Fruit fly (Drosophila melanogaster) whole organism, embryonic: ENCODE results near the gene Ccp84Ad.
A peak's percentile ranks its signal among the peaks of the same experiment; 100 is the strongest.

Experiments
- B-H2 ChIP-seq: fragments of 200-800 bp; sonication (Bioruptor generic); optimal IDR thresholded peaks from 2 replicates; lab custom pipeline; 2018; ENCODE audit warnings: missing biosample characterization, mild to moderate bottlenecking, missing genetic modification characterization
- Bgb ChIP-seq: fragments of 200-800 bp; sonication (Bioruptor generic); IDR thresholded peaks from 2 replicates; pipeline ENCODE4 v1.3.6; 2022; ENCODE audit warnings: missing biosample characterization, missing genetic modification characterization; ENCODE audit not compliant: partially characterized antibody
- CG13775 ChIP-seq: fragments of 200-800 bp; sonication (Bioruptor generic); optimal IDR thresholded peaks from 3 replicates; lab custom pipeline; 2017; ENCODE audit warnings: missing biosample characterization, mild to moderate bottlenecking, missing genetic modification characterization
- CG14860 ChIP-seq: fragments of 200-800 bp; sonication (Bioruptor generic); IDR thresholded peaks from 3 replicates; pipeline ENCODE4 v1.3.6; 2022; ENCODE audit warnings: missing biosample characterization, missing genetic modification characterization; ENCODE audit not compliant: partially characterized antibody
- CG15011 ChIP-seq: fragments of 200-800 bp; sonication (Bioruptor generic); optimal IDR thresholded peaks from 3 replicates; lab custom pipeline; 2018; ENCODE audit warnings: missing biosample characterization, mild to moderate bottlenecking, missing genetic modification characterization
- CG18764 ChIP-seq: fragments of 200-800 bp; sonication (Bioruptor generic); optimal IDR thresholded peaks from 3 replicates; lab custom pipeline; 2016; ENCODE audit warnings: missing biosample characterization, missing genetic modification characterization
- CG31224 ChIP-seq: fragments of 200-800 bp; sonication (Bioruptor generic); IDR thresholded peaks from 2 replicates; pipeline ENCODE4 v1.3.6; 2022; ENCODE audit warnings: missing biosample characterization, missing genetic modification characterization
- CG3995 ChIP-seq: fragments of 200-800 bp; sonication (Bioruptor generic); optimal IDR thresholded peaks from 3 replicates; lab custom pipeline; 2016; ENCODE audit warnings: missing biosample characterization, missing genetic modification characterization
- CG6654 ChIP-seq: fragments of 200-800 bp; sonication (Bioruptor generic); optimal IDR thresholded peaks from 2 replicates; lab custom pipeline; 2017; ENCODE audit warnings: missing biosample characterization, mild to moderate bottlenecking, missing genetic modification characterization
- CG6765 ChIP-seq: fragments of 200-800 bp; sonication (Bioruptor generic); optimal IDR thresholded peaks from 3 replicates; lab custom pipeline; 2017; ENCODE audit warnings: missing biosample characterization, mild to moderate bottlenecking, missing genetic modification characterization
- CG9727 ChIP-seq: fragments of 200-800 bp; sonication (Bioruptor generic); optimal IDR thresholded peaks from 3 replicates; lab custom pipeline; 2017; ENCODE audit warnings: missing biosample characterization, mild to moderate bottlenecking, missing genetic modification characterization
- CG9876 ChIP-seq: fragments of 200-800 bp; sonication (Bioruptor generic); optimal IDR thresholded peaks from 2 replicates; lab custom pipeline; 2016; ENCODE audit warnings: missing biosample characterization, missing genetic modification characterization
- CG9932 ChIP-seq: fragments of 200-800 bp; sonication (Bioruptor generic); IDR thresholded peaks from 2 replicates; pipeline ENCODE4 v1.3.6; 2022; ENCODE audit warnings: missing biosample characterization, missing genetic modification characterization
- CTCF ChIP-seq: fragments of 200-800 bp; sonication (Bioruptor generic); optimal IDR thresholded peaks from 2 replicates; lab custom pipeline; 2017; ENCODE audit warnings: missing biosample characterization, mild to moderate bottlenecking, missing genetic modification characterization, moderate library complexity
- D ChIP-seq, 2 experiments: fragments of 200-800 bp in 1 of 2; fragments of >200 bp in 1 of 2; sonication (Bioruptor generic) in 1 of 2; optimal IDR thresholded peaks; 2 replicates in 1 of 2; 3 replicates in 1 of 2; lab custom pipeline; 2017; ENCODE audit warnings: mild to moderate bottlenecking in 1 of 2, missing biosample characterization in 1 of 2, missing genetic modification characterization in 1 of 2, missing genetic modification reagents in 1 of 2
- Dll ChIP-seq: fragments of 200-800 bp; sonication (Bioruptor generic); IDR thresholded peaks from 4 replicates; pipeline ENCODE4 v1.3.6; 2022; ENCODE audit warnings: missing biosample characterization, missing genetic modification characterization; ENCODE audit not compliant: partially characterized antibody
- Dp ChIP-seq: fragments of 200-800 bp; sonication (Bioruptor generic); optimal IDR thresholded peaks from 2 replicates; lab custom pipeline; 2018; ENCODE audit warnings: missing biosample characterization, mild to moderate bottlenecking, missing genetic modification characterization, moderate library complexity
- E2f2 ChIP-seq: fragments of 200-800 bp; sonication (Bioruptor generic); IDR thresholded peaks from 2 replicates; pipeline ENCODE4 v1.3.6; 2022; ENCODE audit warnings: missing biosample characterization, missing genetic modification characterization
- Hand ChIP-seq: fragments of 200-800 bp; sonication (Bioruptor generic); optimal IDR thresholded peaks from 2 replicates; lab custom pipeline; 2017; ENCODE audit warnings: mild to moderate bottlenecking, missing biosample characterization, missing genetic modification reagents, missing genetic modification characterization
- Hsf ChIP-seq: fragments of 200-800 bp; sonication (Bioruptor generic); optimal IDR thresholded peaks from 3 replicates; lab custom pipeline; 2016; ENCODE audit warnings: missing biosample characterization, missing genetic modification characterization
- Lhr ChIP-seq: fragments of 200-800 bp; sonication (Bioruptor generic); optimal IDR thresholded peaks from 3 replicates; lab custom pipeline; 2017; ENCODE audit warnings: mild to moderate bottlenecking, missing biosample characterization, missing genetic modification reagents, missing genetic modification characterization
- Max ChIP-seq: fragments of 200-800 bp; sonication (Bioruptor generic); optimal IDR thresholded peaks from 2 replicates; lab custom pipeline; 2016; ENCODE audit warnings: missing biosample characterization, mild to moderate bottlenecking, missing genetic modification characterization
- NK7.1 ChIP-seq: fragments of 200-800 bp; sonication (Bioruptor generic); optimal IDR thresholded peaks from 3 replicates; lab custom pipeline; 2016; ENCODE audit warnings: missing biosample characterization, missing genetic modification characterization
- Opbp ChIP-seq: fragments of 200-800 bp; sonication (Bioruptor generic); IDR thresholded peaks from 3 replicates; pipeline ENCODE4 v1.3.6; 2022; ENCODE audit warnings: missing biosample characterization, missing genetic modification characterization; ENCODE audit not compliant: partially characterized antibody
- Sox102F ChIP-seq: fragments of 200-800 bp; sonication (Bioruptor generic); optimal IDR thresholded peaks from 2 replicates; lab custom pipeline; 2018; ENCODE audit warnings: missing biosample characterization, mild to moderate bottlenecking, missing genetic modification characterization, moderate library complexity
- Spps ChIP-seq: fragments of 200-800 bp; sonication (Bioruptor generic); optimal IDR thresholded peaks from 2 replicates; lab custom pipeline; 2018; ENCODE audit warnings: missing biosample characterization, mild to moderate bottlenecking, missing genetic modification characterization
- Sry-δ ChIP-seq: fragments of 200-800 bp; sonication (Bioruptor generic); optimal IDR thresholded peaks from 2 replicates; lab custom pipeline; 2016; ENCODE audit warnings: missing biosample characterization, missing genetic modification characterization
- Ssrp ChIP-seq: fragments of 200-800 bp; sonication (Bioruptor generic); optimal IDR thresholded peaks from 2 replicates; lab custom pipeline; 2018; ENCODE audit warnings: missing biosample characterization, mild to moderate bottlenecking, missing genetic modification characterization, moderate library complexity
- Usf ChIP-seq: fragments of 200-800 bp; sonication (Bioruptor generic); optimal IDR thresholded peaks from 2 replicates; lab custom pipeline; 2017; ENCODE audit warnings: missing genotype, missing biosample characterization, missing genetic modification characterization
- ab ChIP-seq: fragments of 200-800 bp; sonication (Bioruptor generic); optimal IDR thresholded peaks from 2 replicates; lab custom pipeline; 2016; ENCODE audit warnings: missing biosample characterization, missing genetic modification characterization
- amos ChIP-seq: fragments of 200-800 bp; sonication (Bioruptor generic); IDR thresholded peaks from 2 replicates; pipeline ENCODE4 v1.3.6; 2022; ENCODE audit warnings: missing biosample characterization, missing genetic modification characterization; ENCODE audit not compliant: partially characterized antibody
- crp ChIP-seq, 2 experiments: fragments of 200-800 bp; sonication (Bioruptor generic); optimal IDR thresholded peaks; 2 replicates in 1 of 2; 3 replicates in 1 of 2; lab custom pipeline; 2017; ENCODE audit warnings: missing biosample characterization in 2 of 2, missing genetic modification characterization in 2 of 2, mild to moderate bottlenecking in 1 of 2, moderate library complexity in 1 of 2
- danr ChIP-seq: fragments of 200-800 bp; sonication (Bioruptor generic); IDR thresholded peaks from 2 replicates; pipeline ENCODE4 v1.3.6; 2022; ENCODE audit warnings: missing biosample characterization, missing genetic modification characterization
- dpn ChIP-seq, 2 experiments: fragments of 200-800 bp; sonication (Bioruptor generic); optimal IDR thresholded peaks; 3 replicates each; lab custom pipeline; 2016; ENCODE audit warnings: missing biosample characterization in 2 of 2, missing genetic modification characterization in 2 of 2
- gcm ChIP-seq: fragments of 200-800 bp; sonication (Bioruptor generic); optimal IDR thresholded peaks from 2 replicates; lab custom pipeline; 2019; ENCODE audit warnings: missing biosample characterization, mild to moderate bottlenecking, missing genetic modification characterization, moderate library complexity
- gem ChIP-seq: fragments of 200-800 bp; sonication (Bioruptor generic); optimal IDR thresholded peaks from 2 replicates; lab custom pipeline; 2019; ENCODE audit warnings: missing biosample characterization, mild to moderate bottlenecking, missing genetic modification characterization, moderate library complexity
- knrl ChIP-seq: fragments of 200-800 bp; sonication (Bioruptor generic); IDR thresholded peaks from 3 replicates; pipeline ENCODE4 v1.3.6; 2022; ENCODE audit warnings: missing biosample characterization, missing genetic modification characterization; ENCODE audit not compliant: partially characterized antibody
- p53 ChIP-seq: fragments of 200-800 bp; sonication (Bioruptor generic); optimal IDR thresholded peaks from 2 replicates; lab custom pipeline; 2016; ENCODE audit warnings: missing biosample characterization, missing genetic modification characterization
- pho ChIP-seq: fragments of 200-800 bp; sonication (Bioruptor generic); optimal IDR thresholded peaks from 2 replicates; lab custom pipeline; 2016; ENCODE audit warnings: missing biosample characterization, missing genetic modification characterization
- prd ChIP-seq, 3 experiments: fragments of >200 bp in 2 of 3; fragments of 200-800 bp in 1 of 3; sonication (Bioruptor generic) in 1 of 3; optimal IDR thresholded peaks in 2 of 3; IDR thresholded peaks in 1 of 3; 2 replicates in 2 of 3; 3 replicates in 1 of 3; pipeline versions ENCODE4 v1.3.6 to Lab custom; 2017 to 2022; ENCODE audit warnings: missing biosample characterization in 1 of 3, missing genetic modification characterization in 1 of 3
- run ChIP-seq: fragments of 200-800 bp; sonication (Bioruptor generic); optimal IDR thresholded peaks from 3 replicates; lab custom pipeline; 2018; ENCODE audit warnings: missing biosample characterization, mild to moderate bottlenecking, missing genetic modification characterization
- sim ChIP-seq: fragments of 200-800 bp; sonication (Bioruptor generic); IDR thresholded peaks from 2 replicates; pipeline ENCODE4 v1.3.6; 2022; ENCODE audit warnings: missing biosample characterization, missing genetic modification characterization
- sima ChIP-seq: fragments of 200-800 bp; sonication (Bioruptor generic); optimal IDR thresholded peaks from 2 replicates; lab custom pipeline; 2016; ENCODE audit warnings: missing biosample characterization, missing genetic modification characterization
- so ChIP-seq: fragments of 200-800 bp; sonication (Bioruptor generic); IDR thresholded peaks from 3 replicates; pipeline ENCODE4 v1.3.6; 2022; ENCODE audit warnings: missing biosample characterization, missing genetic modification characterization
- stc ChIP-seq: fragments of 200-800 bp; sonication (Bioruptor generic); IDR thresholded peaks from 2 replicates; pipeline ENCODE4 v1.3.6; 2022; ENCODE audit warnings: missing biosample characterization, missing genetic modification characterization
- trem ChIP-seq: fragments of 200-800 bp; optimal IDR thresholded peaks from 3 replicates; lab custom pipeline; 2019; ENCODE audit warnings: missing biosample characterization, mild to moderate bottlenecking, missing genetic modification characterization, moderate library complexity
- twi ChIP-seq: fragments of 200-800 bp; optimal IDR thresholded peaks from 2 replicates; lab custom pipeline; 2019; ENCODE audit warnings: missing biosample characterization, mild to moderate bottlenecking, missing genetic modification characterization, moderate library complexity
- vvl ChIP-seq: fragments of 200-800 bp; sonication (Bioruptor generic); IDR thresholded peaks from 2 replicates; pipeline ENCODE4 v1.3.6; 2022; ENCODE audit warnings: missing biosample characterization, missing genetic modification characterization
- zfh2 ChIP-seq: fragments of 200-800 bp; sonication (Bioruptor generic); optimal IDR thresholded peaks from 2 replicates; lab custom pipeline; 2016; ENCODE audit warnings: missing biosample characterization, missing genetic modification characterization

Gene Ccp84Ad

dm6 chr3R:6646740-6647139 lies 45.8 kb upstream of the Ccp84Ad start, which contains the start of gene Taf1 (continued):
- peak; percentile 5 for TF ChIP-seq Max (GFP tag; lab: Kevin White, UChicago)
- no peak for TF ChIP-seq prd (optimal IDR thresholded peaks at IDR 0.05; lab: Kevin White, UChicago)
- TF ChIP-seq prd (GFP tag; IDR thresholded peaks at IDR 0.05; lab: Robert Waterston, UW) = peak; percentile 50; the same call in 2 of the 3 replicates
- peak; percentile 3 for TF ChIP-seq CG3995
- no peak for TF ChIP-seq B-H2 (GFP tag; lab: Kevin White, UChicago)
- no peak for TF ChIP-seq stc (GFP tag; lab: Robert Waterston, UW)
- peak in 1 of 2 experiments; percentile 21 for TF ChIP-seq crp (GFP tag; optimal IDR thresholded peaks at IDR 0.05; lab: Kevin White, UChicago)
- no peak for TF ChIP-seq NK7.1 (GFP tag; lab: Kevin White, UChicago)
- peak; percentile 15 for TF ChIP-seq zfh2 (GFP tag; lab: Kevin White, UChicago)
- peak; percentile 23; the same call in 1 of the 2 replicates for TF ChIP-seq CG9932 (GFP tag; lab: Robert Waterston, UW)
- TF ChIP-seq CG6654 (GFP tag; lab: Kevin White, UChicago) = no peak
- peak; percentile 44 for TF ChIP-seq Sry-δ
- no peak for TF ChIP-seq dpn (GFP tag; optimal IDR thresholded peaks at IDR 0.05; lab: Kevin White, UChicago)
- TF ChIP-seq Lhr (GFP tag; lab: Kevin White, UChicago) = peak; percentile 89
- TF ChIP-seq CG9876 (GFP tag; lab: Kevin White, UChicago) = no peak
- no peak for TF ChIP-seq D (optimal IDR thresholded peaks at IDR 0.05; lab: Kevin White, UChicago)
- TF ChIP-seq D (GFP tag; optimal IDR thresholded peaks at IDR 0.05; lab: Kevin White, UChicago) = no peak
- no peak for TF ChIP-seq CG6765 (GFP tag; lab: Kevin White, UChicago)
- no peak for TF ChIP-seq Sox102F
- no peak for TF ChIP-seq run
- TF ChIP-seq Opbp (GFP tag; lab: Robert Waterston, UW) = peak; percentile 63; the same call in 1 of the 3 replicates
- TF ChIP-seq danr (GFP tag; lab: Robert Waterston, UW) = no peak
- no peak for TF ChIP-seq gcm (GFP tag; lab: Kevin White, UChicago)
- peak; percentile 24; the same call in 1 of the 2 replicates for TF ChIP-seq vvl (GFP tag; lab: Robert Waterston, UW)
- TF ChIP-seq amos (GFP tag; lab: Robert Waterston, UW) = peak; percentile 29; the same call in 1 of the 2 replicates
- no peak for TF ChIP-seq sima
- TF ChIP-seq CG18764 (GFP tag; lab: Kevin White, UChicago) = no peak
- TF ChIP-seq CG9727 = no peak
- peak; percentile 10 for TF ChIP-seq pho (GFP tag; lab: Kevin White, UChicago)
- TF ChIP-seq Hand (GFP tag; lab: Kevin White, UChicago) = no peak
- TF ChIP-seq CG31224 (GFP tag; lab: Robert Waterston, UW) = no peak
- peak; percentile 41 for TF ChIP-seq Dp (GFP tag; lab: Kevin White, UChicago)
- peak; percentile 82 for TF ChIP-seq CG13775 (GFP tag; lab: Kevin White, UChicago)
- no peak for TF ChIP-seq CG15011 (GFP tag; lab: Kevin White, UChicago)
- TF ChIP-seq E2f2 (GFP tag; lab: Robert Waterston, UW) = 0 out of 2 replicates have a peak, but pooled peaks have one; percentile 21
- TF ChIP-seq Ssrp (tag; lab: Kevin White, UChicago) = no peak
- TF ChIP-seq Usf (GFP tag; lab: Kevin White, UChicago) = no peak
- no peak for TF ChIP-seq gem (tag; lab: Kevin White, UChicago)
- peak; percentile 75 for TF ChIP-seq CTCF (GFP tag; lab: Kevin White, UChicago)
- TF ChIP-seq sim (GFP tag; lab: Robert Waterston, UW) = no peak
- TF ChIP-seq knrl = peak; percentile 30; the same call in 1 of the 3 replicates
- TF ChIP-seq CG14860 (GFP tag; lab: Robert Waterston, UW) = no peak
- TF ChIP-seq Bgb (GFP tag; lab: Robert Waterston, UW) = peak; percentile 55
- no peak for TF ChIP-seq ab
- TF ChIP-seq Dll (GFP tag; lab: Robert Waterston, UW) = peak; percentile 49; the same call in 2 of the 4 replicates
- TF ChIP-seq twi (tag; lab: Kevin White, UChicago) = no peak
- TF ChIP-seq Hsf = no peak
- no peak for TF ChIP-seq p53
- TF ChIP-seq Spps (tag; lab: Kevin White, UChicago) = no peak
- peak; percentile 66 for TF ChIP-seq trem (tag; lab: Kevin White, UChicago)
- no peak for TF ChIP-seq so (GFP tag; lab: Robert Waterston, UW)
